Worm (Caenorhabditis elegans) whole organism, mixed stage, embryonic: Measurements from ENCODE around the gene C15H11.13.
A peak's percentile ranks its signal among the peaks of the same experiment; 100 is the strongest.

ENCODE experiments used
- blmp-1 ChIP-seq: fragments of 150-350 bp; optimal IDR thresholded peaks from 2 replicates; lab custom pipeline; 2014; ENCODE audit warnings: missing biosample characterization, missing genetic modification characterization
- cnd-1 ChIP-seq: fragments of 200-800 bp; sonication (Bioruptor generic); optimal IDR thresholded peaks from 2 replicates; lab custom pipeline; 2018; ENCODE audit warnings: mild to moderate bottlenecking, missing genetic modification characterization, missing compliant biosample characterization
- elt-3 ChIP-seq: fragments of 150-350 bp; optimal IDR thresholded peaks from 2 replicates; lab custom pipeline; 2014; ENCODE audit warnings: missing biosample characterization, missing genetic modification characterization
- ham-2 ChIP-seq: fragments of 200-800 bp; sonication (Bioruptor generic); optimal IDR thresholded peaks from 2 replicates; lab custom pipeline; 2018; ENCODE audit warnings: mild to moderate bottlenecking, missing genetic modification characterization, missing compliant biosample characterization
- hlh-1 ChIP-seq: fragments of 150-350 bp; optimal IDR thresholded peaks from 2 replicates; lab custom pipeline; 2014; ENCODE audit warnings: missing biosample characterization, missing genetic modification reagents, missing genetic modification characterization
- lin-32 ChIP-seq: fragments of 200-800 bp; sonication (Bioruptor generic); optimal IDR thresholded peaks from 2 replicates; lab custom pipeline; 2018; ENCODE audit warnings: mild to moderate bottlenecking, missing genetic modification characterization, missing compliant biosample characterization
- nhr-76 ChIP-seq: sonication (generic microtip); optimal IDR thresholded peaks from 2 replicates; lab custom pipeline; 2017; ENCODE audit warnings: missing biosample characterization, missing genetic modification characterization
- pha-4 ChIP-seq: fragments of 150-350 bp; optimal IDR thresholded peaks from 2 replicates; lab custom pipeline; 2018; ENCODE audit warnings: missing biosample characterization, missing genetic modification reagents, missing genetic modification characterization
- snpc-4 ChIP-seq: fragments of 150-350 bp; optimal IDR thresholded peaks from 2 replicates; lab custom pipeline; 2014; ENCODE audit warnings: missing biosample characterization, missing genetic modification characterization
- unc-39 ChIP-seq: fragments of 150-350 bp; optimal IDR thresholded peaks from 2 replicates; lab custom pipeline; 2014; ENCODE audit warnings: missing biosample characterization, missing genetic modification characterization
- unc-62 ChIP-seq: fragments of 150-350 bp; optimal IDR thresholded peaks from 2 replicates; lab custom pipeline; 2014; ENCODE audit warnings: missing biosample characterization, missing genetic modification reagents, missing genetic modification characterization
- ztf-11 ChIP-seq: fragments of 150-350 bp; optimal IDR thresholded peaks from 2 replicates; lab custom pipeline; 2014; ENCODE audit warnings: missing biosample characterization, missing genetic modification characterization

DNA sequence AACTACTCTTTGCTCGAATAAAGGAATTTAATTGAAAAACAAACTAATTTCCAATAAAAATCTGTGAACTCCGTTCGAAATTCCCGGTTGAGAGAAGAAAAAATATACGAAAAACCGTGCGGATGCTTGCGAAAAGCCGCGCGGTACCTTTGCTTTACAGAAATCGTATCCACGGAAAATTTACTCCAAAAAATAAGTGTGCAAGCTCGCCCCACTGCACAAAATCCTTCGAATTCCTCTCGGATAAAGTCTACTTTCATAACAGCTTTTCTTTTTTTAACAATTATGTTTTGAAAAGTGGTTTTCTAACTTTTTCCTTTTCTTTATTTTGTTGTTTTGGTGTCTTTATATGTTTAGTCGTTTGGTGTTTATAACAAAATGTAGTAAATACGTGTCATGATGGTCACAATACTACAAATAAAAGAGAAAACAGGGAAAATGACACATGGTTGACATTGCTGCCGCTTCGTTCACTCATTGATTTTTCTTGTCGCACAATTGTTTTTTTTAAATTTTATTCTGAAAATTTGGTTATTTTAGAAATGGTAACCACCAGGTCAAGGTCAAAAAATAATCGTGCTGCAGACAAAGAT, 47.5 kb upstream of the C15H11.13 start, which contains the start of gene cept-2:
- TF ChIP-seq blmp-1 (tag; lab: Kevin White, UChicago) (no peak), hlh-1 (tag; lab: Kevin White, UChicago) (peak; percentile 40), unc-62 (GFP tag; lab: Kevin White, UChicago) (peak; percentile 27), snpc-4 (no peak), unc-39 (tag; lab: Kevin White, UChicago) (no peak), cnd-1 (tag; lab: Kevin White, UChicago) (peak; percentile 2), nhr-76 (no peak), ham-2 (GFP tag; lab: Kevin White, UChicago) (no peak), ztf-11 (tag; lab: Kevin White, UChicago) (no peak), pha-4 (tag; lab: Kevin White, UChicago) (peak; percentile 58), elt-3 (tag; lab: Kevin White, UChicago) (no peak), lin-32 (GFP tag; lab: Kevin White, UChicago) (no peak)
